Fruit fly (Drosophila melanogaster) whole organism, embryonic: Measurements from ENCODE around the gene Nup358.

Source experiments
- Abd-B ChIP-seq: fragments of 200-800 bp; sonication (Bioruptor generic); optimal IDR thresholded peaks from 2 replicates; lab custom pipeline; 2018; ENCODE audit warnings: missing biosample characterization, mild to moderate bottlenecking, missing genetic modification characterization, moderate library complexity
- B-H1 ChIP-seq: fragments of 200-800 bp; sonication (Bioruptor generic); IDR thresholded peaks from 3 replicates; pipeline ENCODE4 v1.3.6; 2022; ENCODE audit warnings: missing biosample characterization, missing genetic modification characterization
- CG10209 ChIP-seq: fragments of 200-800 bp; sonication (Bioruptor generic); optimal IDR thresholded peaks from 3 replicates; lab custom pipeline; 2017; ENCODE audit warnings: missing biosample characterization, mild to moderate bottlenecking, missing genetic modification characterization, missing genetic modification reagents
- CG10979 ChIP-seq: fragments of 200-800 bp; sonication (Bioruptor generic); optimal IDR thresholded peaks from 2 replicates; lab custom pipeline; 2018; ENCODE audit warnings: missing biosample characterization, mild to moderate bottlenecking, missing genetic modification characterization, moderate library complexity
- CG12104 ChIP-seq: fragments of 200-800 bp; sonication (Bioruptor generic); optimal IDR thresholded peaks from 3 replicates; lab custom pipeline; 2016; ENCODE audit warnings: missing biosample characterization, missing genetic modification characterization
- CG12659 ChIP-seq: fragments of 200-800 bp; sonication (Bioruptor generic); optimal IDR thresholded peaks from 3 replicates; lab custom pipeline; 2017; ENCODE audit warnings: mild to moderate bottlenecking, missing biosample characterization, missing genetic modification reagents, missing genetic modification characterization
- CG13424 ChIP-seq: fragments of 200-800 bp; sonication (Bioruptor generic); optimal IDR thresholded peaks from 2 replicates; lab custom pipeline; 2019; ENCODE audit warnings: missing biosample characterization, mild to moderate bottlenecking, missing genetic modification characterization, moderate library complexity
- CG15696 ChIP-seq: fragments of 200-800 bp; sonication (Bioruptor generic); optimal IDR thresholded peaks from 2 replicates; lab custom pipeline; 2019; ENCODE audit warnings: missing biosample characterization, mild to moderate bottlenecking, missing genetic modification characterization, moderate library complexity
- CG17328 ChIP-seq: fragments of 200-800 bp; sonication (Bioruptor generic); IDR thresholded peaks from 2 replicates; pipeline ENCODE4 v1.3.6; 2022; ENCODE audit warnings: missing biosample characterization, missing genetic modification characterization
- CG17359 ChIP-seq: fragments of 200-800 bp; sonication (Bioruptor generic); optimal IDR thresholded peaks from 3 replicates; lab custom pipeline; 2018; ENCODE audit warnings: missing biosample characterization, mild to moderate bottlenecking, missing genetic modification characterization, moderate library complexity
- CG2202 ChIP-seq: fragments of 200-800 bp; sonication (Bioruptor generic); optimal IDR thresholded peaks from 2 replicates; lab custom pipeline; 2018; ENCODE audit warnings: missing biosample characterization, mild to moderate bottlenecking, missing genetic modification characterization
- CG33213 ChIP-seq: fragments of 200-800 bp; sonication (Bioruptor generic); optimal IDR thresholded peaks from 3 replicates; lab custom pipeline; 2016; ENCODE audit warnings: missing biosample characterization, missing genetic modification characterization
- CG3847 ChIP-seq: fragments of 200-800 bp; sonication (Bioruptor generic); IDR thresholded peaks from 2 replicates; pipeline ENCODE4 v1.3.6; 2022; ENCODE audit warnings: missing biosample characterization, missing genetic modification characterization
- CG4707 ChIP-seq: fragments of 200-800 bp; sonication (Bioruptor generic); optimal IDR thresholded peaks from 2 replicates; lab custom pipeline; 2018; ENCODE audit warnings: missing biosample characterization, mild to moderate bottlenecking, missing genetic modification characterization, moderate library complexity
- CG4854 ChIP-seq: fragments of 200-800 bp; sonication (Bioruptor generic); optimal IDR thresholded peaks from 2 replicates; lab custom pipeline; 2016; ENCODE audit warnings: missing biosample characterization, missing genetic modification characterization, inconsistent platforms
- CG5245 ChIP-seq: fragments of 200-800 bp; sonication (Bioruptor generic); optimal IDR thresholded peaks from 3 replicates; lab custom pipeline; 2016; ENCODE audit warnings: missing biosample characterization, missing genetic modification characterization
- CG6765 ChIP-seq: fragments of 200-800 bp; sonication (Bioruptor generic); optimal IDR thresholded peaks from 3 replicates; lab custom pipeline; 2017; ENCODE audit warnings: missing biosample characterization, mild to moderate bottlenecking, missing genetic modification characterization
- CG8359 ChIP-seq: fragments of 200-800 bp; sonication (Bioruptor generic); optimal IDR thresholded peaks from 2 replicates; lab custom pipeline; 2017; ENCODE audit warnings: missing biosample characterization, mild to moderate bottlenecking, missing genetic modification characterization, borderline replicate concordance
- CHES-1-like ChIP-seq: fragments of 200-800 bp; sonication (Bioruptor generic); optimal IDR thresholded peaks from 2 replicates; lab custom pipeline; 2016; ENCODE audit warnings: missing biosample characterization, missing genetic modification characterization
- CTCF ChIP-seq: fragments of 200-800 bp; sonication (Bioruptor generic); optimal IDR thresholded peaks from 2 replicates; lab custom pipeline; 2017; ENCODE audit warnings: missing biosample characterization, mild to moderate bottlenecking, missing genetic modification characterization, moderate library complexity
- Hey ChIP-seq: fragments of 200-800 bp; sonication (Bioruptor generic); optimal IDR thresholded peaks from 3 replicates; lab custom pipeline; 2018; ENCODE audit warnings: missing biosample characterization, mild to moderate bottlenecking, missing genetic modification characterization
- Hr51 ChIP-seq, 2 experiments: fragments of 200-800 bp; sonication (Bioruptor generic); optimal IDR thresholded peaks; 2 replicates in 1 of 2; 3 replicates in 1 of 2; lab custom pipeline; 2016 to 2018; ENCODE audit warnings: missing biosample characterization in 2 of 2, missing genetic modification characterization in 2 of 2, mild to moderate bottlenecking in 1 of 2, moderate library complexity in 1 of 2
- Myb ChIP-seq: fragments of 200-800 bp; sonication (Bioruptor generic); optimal IDR thresholded peaks from 2 replicates; lab custom pipeline; 2016; ENCODE audit warnings: missing biosample characterization, missing genetic modification characterization
- Rx ChIP-seq: fragments of 200-800 bp; sonication (Bioruptor generic); IDR thresholded peaks from 2 replicates; pipeline ENCODE4 v1.3.6; 2022; ENCODE audit warnings: missing biosample characterization, missing genetic modification characterization
- Usf ChIP-seq: fragments of 200-800 bp; sonication (Bioruptor generic); optimal IDR thresholded peaks from 2 replicates; lab custom pipeline; 2017; ENCODE audit warnings: missing genotype, missing biosample characterization, missing genetic modification characterization
- Xrp1 ChIP-seq: fragments of 200-800 bp; sonication (Bioruptor generic); IDR thresholded peaks from 2 replicates; pipeline ENCODE4 v1.3.6; 2022; ENCODE audit warnings: missing biosample characterization, missing genetic modification characterization
- bab2 ChIP-seq: fragments of 200-800 bp; sonication (Bioruptor generic); optimal IDR thresholded peaks from 2 replicates; lab custom pipeline; 2016; ENCODE audit warnings: missing biosample characterization, missing genetic modification characterization
- cg ChIP-seq: fragments of 200-800 bp; sonication (Bioruptor generic); optimal IDR thresholded peaks from 3 replicates; lab custom pipeline; 2019; ENCODE audit warnings: missing biosample characterization, mild to moderate bottlenecking, missing genetic modification characterization, moderate library complexity
- da ChIP-seq: fragments of 200-800 bp; sonication (Bioruptor generic); optimal IDR thresholded peaks from 2 replicates; lab custom pipeline; 2016; ENCODE audit warnings: missing biosample characterization, missing genetic modification characterization
- esg ChIP-seq: fragments of 200-800 bp; sonication (Bioruptor generic); conservative IDR thresholded peaks from 2 replicates; pipeline ENCODE4 v1.3.6; 2022; ENCODE audit warnings: missing biosample characterization, missing genetic modification characterization
- eyg ChIP-seq: fragments of 200-800 bp; sonication (Bioruptor generic); optimal IDR thresholded peaks from 3 replicates; lab custom pipeline; 2016; ENCODE audit warnings: missing biosample characterization, missing genetic modification characterization
- gsb-n ChIP-seq: fragments of 200-800 bp; sonication (Bioruptor generic); optimal IDR thresholded peaks from 3 replicates; lab custom pipeline; 2018; ENCODE audit warnings: missing biosample characterization, mild to moderate bottlenecking, missing genetic modification characterization
- jigr1 ChIP-seq: fragments of 200-800 bp; sonication (Bioruptor generic); IDR thresholded peaks from 3 replicates; pipeline ENCODE4 v1.3.6; 2022; ENCODE audit warnings: missing biosample characterization, missing genetic modification characterization
- lbe ChIP-seq: fragments of 200-800 bp; sonication (Bioruptor generic); optimal IDR thresholded peaks from 2 replicates; lab custom pipeline; 2016; ENCODE audit warnings: missing biosample characterization, mild to moderate bottlenecking, missing genetic modification characterization
- lola ChIP-seq, 3 experiments: fragments of >200 bp in 2 of 3; fragments of 200-800 bp in 1 of 3; sonication (Bioruptor generic) in 1 of 3; optimal IDR thresholded peaks; 2 replicates each; lab custom pipeline; 2017 to 2019; ENCODE audit warnings: missing biosample characterization in 3 of 3, missing genetic modification characterization in 3 of 3, mild to moderate bottlenecking in 1 of 3, moderate library complexity in 1 of 3
- nerfin-2 ChIP-seq: fragments of 200-800 bp; sonication (Bioruptor generic); IDR thresholded peaks from 2 replicates; pipeline ENCODE4 v1.3.6; 2022; ENCODE audit warnings: missing biosample characterization, missing genetic modification characterization; ENCODE audit not compliant: partially characterized antibody
- pb ChIP-seq: fragments of 200-800 bp; sonication (Bioruptor generic); optimal IDR thresholded peaks from 3 replicates; lab custom pipeline; 2016; ENCODE audit warnings: missing biosample characterization, missing genetic modification characterization
- psq ChIP-seq: fragments of 200-800 bp; sonication (Bioruptor generic); optimal IDR thresholded peaks from 2 replicates; lab custom pipeline; 2017; ENCODE audit warnings: missing biosample characterization, missing genetic modification characterization
- ro ChIP-seq: fragments of 200-800 bp; sonication (Bioruptor generic); IDR thresholded peaks from 2 replicates; pipeline ENCODE4 v1.3.6; 2022; ENCODE audit warnings: missing biosample characterization, missing genetic modification characterization
- sd ChIP-seq: fragments of 200-800 bp; sonication (Bioruptor generic); optimal IDR thresholded peaks from 3 replicates; lab custom pipeline; 2018; ENCODE audit warnings: missing biosample characterization, mild to moderate bottlenecking, missing genetic modification characterization, moderate library complexity
- sens ChIP-seq: fragments of 200-800 bp; sonication (Bioruptor generic); peaks from one replicate; lab custom pipeline; 2016; ENCODE audit warnings: missing biosample characterization, missing genetic modification characterization
- slou ChIP-seq: fragments of 200-800 bp; sonication (Bioruptor generic); optimal IDR thresholded peaks from 3 replicates; lab custom pipeline; 2016; ENCODE audit warnings: missing biosample characterization, missing genetic modification characterization
- sqz ChIP-seq: fragments of 200-800 bp; sonication (Bioruptor generic); optimal IDR thresholded peaks from 3 replicates; lab custom pipeline; 2018; ENCODE audit warnings: missing biosample characterization, mild to moderate bottlenecking, missing genetic modification characterization
- sr ChIP-seq: fragments of 200-800 bp; sonication (Bioruptor generic); IDR thresholded peaks from 3 replicates; pipeline ENCODE4 v1.3.6; 2022; ENCODE audit warnings: missing biosample characterization, missing genetic modification characterization
- ssp ChIP-seq: fragments of 200-800 bp; sonication (Bioruptor generic); IDR thresholded peaks from 2 replicates; pipeline ENCODE4 v1.3.6; 2022; ENCODE audit warnings: missing biosample characterization, missing genetic modification characterization
- tna ChIP-seq: fragments of 200-800 bp; sonication (Bioruptor generic); IDR thresholded peaks from 2 replicates; pipeline ENCODE4 v1.3.6; 2022; ENCODE audit warnings: missing biosample characterization, missing genetic modification characterization; ENCODE audit not compliant: partially characterized antibody
- trem ChIP-seq: fragments of 200-800 bp; optimal IDR thresholded peaks from 3 replicates; lab custom pipeline; 2019; ENCODE audit warnings: missing biosample characterization, mild to moderate bottlenecking, missing genetic modification characterization, moderate library complexity
- ttk ChIP-seq: fragments of 200-800 bp; sonication (Bioruptor generic); IDR thresholded peaks from 2 replicates; pipeline ENCODE4 v2.1.2; 2022; ENCODE audit warnings: missing biosample characterization, missing genetic modification characterization
- wdn ChIP-seq: fragments of 200-800 bp; sonication (Bioruptor generic); IDR thresholded peaks from 2 replicates; pipeline ENCODE4 v1.3.6; 2022; ENCODE audit warnings: missing biosample characterization, missing genetic modification characterization

Gene Nup358

dm6 chr3R:25232271-25232989 is 16.7 kb upstream of the Nup358 start, which contains the start of gene Cad96Cb (continued):
- TF ChIP-seq CHES-1-like (peak; percentile 52), B-H1 (GFP tag; lab: Robert Waterston, UW) (no peak; the same call in 2 of the 3 replicates), CG17359 (peak; percentile 83), CG12659 (GFP tag; lab: Kevin White, UChicago) (peak; percentile 87), wdn (no peak), sqz (GFP tag; lab: Kevin White, UChicago) (peak; percentile 24), Hey (tag; lab: Kevin White, UChicago) (no peak), eyg (GFP tag; lab: Kevin White, UChicago) (peak; percentile 75), CG8359 (peak; percentile 76), tna (GFP tag; lab: Robert Waterston, UW) (0 out of 2 replicates have a peak, but pooled peaks have one; percentile 32), bab2 (GFP tag; lab: Kevin White, UChicago) (peak; percentile 80), da (GFP tag; lab: Kevin White, UChicago) (peak; percentile 41), sens (GFP tag; lab: Kevin White, UChicago) (peak; percentile 99), CG15696 (tag; lab: Kevin White, UChicago) (peak; percentile 76), CG17328 (GFP tag; lab: Robert Waterston, UW) (peak; percentile 37), CG4707 (GFP tag; lab: Kevin White, UChicago) (peak; percentile 48), sd (peak; percentile 20), lola (GFP tag; optimal IDR thresholded peaks at IDR 0.05; lab: Kevin White, UChicago) (peak in 1 of 3 experiments; percentile 94), Xrp1 (GFP tag; lab: Robert Waterston, UW) (peak; percentile 77), Usf (GFP tag; lab: Kevin White, UChicago) (peak; percentile 56), CG10979 (tag; lab: Kevin White, UChicago) (peak; percentile 94), esg (0 out of 2 replicates have a peak, but pooled peaks have one; percentile 46), ro (GFP tag; lab: Robert Waterston, UW) (no peak), slou (GFP tag; lab: Kevin White, UChicago) (peak; percentile 35), CG6765 (peak; percentile 63), Rx (GFP tag; lab: Robert Waterston, UW) (no peak), sr (GFP tag; lab: Robert Waterston, UW) (no peak), jigr1 (GFP tag; lab: Robert Waterston, UW) (0 out of 3 replicates have a peak, but pooled peaks have one; percentile 15), lbe (GFP tag; lab: Kevin White, UChicago) (no peak), CTCF (GFP tag; lab: Kevin White, UChicago) (peak; percentile 19), CG2202 (tag; lab: Kevin White, UChicago) (peak; percentile 48), CG12104 (GFP tag; lab: Kevin White, UChicago) (peak; percentile 86), CG5245 (peak; percentile 82), cg (GFP tag; lab: Kevin White, UChicago) (no peak), ttk (GFP tag; lab: Robert Waterston, UW) (no peak; the same call in 1 of the 2 replicates), ssp (GFP tag; lab: Robert Waterston, UW) (peak; percentile 41), Abd-B (peak; percentile 77), pb (GFP tag; lab: Kevin White, UChicago) (peak; percentile 78), Myb (GFP tag; lab: Kevin White, UChicago) (peak; percentile 54), psq (GFP tag; lab: Kevin White, UChicago) (no peak), Hr51 (GFP tag; optimal IDR thresholded peaks at IDR 0.05; lab: Kevin White, UChicago) (peak; percentile 48 to 90), nerfin-2 (GFP tag; lab: Robert Waterston, UW) (no peak), CG3847 (GFP tag; lab: Robert Waterston, UW) (peak; percentile 41; the same call in 1 of the 2 replicates), trem (tag; lab: Kevin White, UChicago) (peak; percentile 76), CG4854 (GFP tag; lab: Kevin White, UChicago) (peak; percentile 69), CG13424 (tag; lab: Kevin White, UChicago) (peak; percentile 86), CG33213 (GFP tag; lab: Kevin White, UChicago) (peak; percentile 49), CG10209 (peak; percentile 85), gsb-n (peak; percentile 86)
